Worm (Caenorhabditis elegans): ENCODE results near the gene ZK1073.2.

The ZK1073.2 gene

ce11 chrX:16150153-16150552, 46.7 kb downstream of the ZK1073.2 start:
- TF ChIP-seq unc-62 (GFP tag; optimal IDR thresholded peaks at IDR 0.05), result no peak

- TF ChIP-seq unc-62 (GFP tag; optimal IDR thresholded peaks at IDR 0.05), result no peak
Measured at ce11 chrX:16151302-16151701, 47.8 kb downstream of the ZK1073.2 start.

DNA sequence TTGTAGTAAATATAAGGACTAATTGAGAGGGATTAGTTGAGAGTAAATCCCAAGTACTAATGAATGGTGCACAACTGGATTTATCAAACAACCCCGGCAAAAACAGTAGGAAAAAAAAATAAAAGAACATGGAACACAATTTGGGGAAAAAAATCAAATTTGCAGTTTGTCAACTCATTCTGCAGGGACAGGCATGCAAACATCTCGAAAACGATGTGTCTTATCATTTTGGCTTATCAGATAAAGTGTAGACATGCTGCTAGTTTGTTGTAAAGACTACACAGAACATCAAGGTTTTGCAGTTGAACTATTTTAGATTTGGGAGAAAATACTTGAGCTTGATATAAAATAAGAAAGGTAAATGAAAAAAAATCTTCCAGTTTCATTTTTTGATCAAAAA, 50.2 kb downstream of the ZK1073.2 start:
- no peak for TF ChIP-seq unc-62 (GFP tag; optimal IDR thresholded peaks at IDR 0.05)

- TF ChIP-seq unc-62 (GFP tag; optimal IDR thresholded peaks at IDR 0.05), result no peak
Measured at ce11 chrX:16155216-16155991, 51.9 kb downstream of the ZK1073.2 start.

- TF ChIP-seq unc-62 (GFP tag; optimal IDR thresholded peaks at IDR 0.05), result no peak
Measured at ce11 chrX:16156891-16157290, 53.4 kb downstream of the ZK1073.2 start.

ce11 chrX:16157499-16157898, 54.0 kb downstream of the ZK1073.2 start:
- no peak for TF ChIP-seq unc-62 (GFP tag; optimal IDR thresholded peaks at IDR 0.05)

- no peak for TF ChIP-seq unc-62 (GFP tag; optimal IDR thresholded peaks at IDR 0.05)
Measured at ce11 chrX:16159359-16159758, 55.9 kb downstream of the ZK1073.2 start.

ce11 chrX:16160924-16161323, 57.4 kb downstream of the ZK1073.2 start:
- no peak for TF ChIP-seq unc-62 (GFP tag; optimal IDR thresholded peaks at IDR 0.05)

DNA sequence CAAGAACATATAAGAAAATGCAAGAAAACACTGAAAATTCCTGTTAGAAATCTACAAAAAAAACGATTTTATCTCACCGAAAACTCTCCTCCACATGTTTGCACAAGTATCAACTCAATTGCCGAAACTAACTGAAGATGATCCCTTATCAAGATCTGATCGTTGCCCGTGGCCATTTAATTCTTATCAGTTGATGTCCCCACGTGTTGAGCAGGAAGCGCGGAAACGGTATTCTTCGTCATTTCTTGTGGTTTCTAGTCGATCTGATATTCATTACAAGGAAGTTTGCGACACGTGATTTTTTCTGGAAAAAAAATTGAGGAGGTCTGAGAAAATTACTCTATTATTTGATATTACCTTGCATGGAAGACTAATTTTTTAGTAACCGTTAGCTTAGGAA, 59.9 kb downstream of the ZK1073.2 start, which contains the start of gene F09C8.1:
Gene F09C8.1, minus strand, starts transcription at position 123 of the 400 bp plus-strand sequence.
- TF ChIP-seq unc-62 (GFP tag; optimal IDR thresholded peaks at IDR 0.05), result no peak

DNA sequence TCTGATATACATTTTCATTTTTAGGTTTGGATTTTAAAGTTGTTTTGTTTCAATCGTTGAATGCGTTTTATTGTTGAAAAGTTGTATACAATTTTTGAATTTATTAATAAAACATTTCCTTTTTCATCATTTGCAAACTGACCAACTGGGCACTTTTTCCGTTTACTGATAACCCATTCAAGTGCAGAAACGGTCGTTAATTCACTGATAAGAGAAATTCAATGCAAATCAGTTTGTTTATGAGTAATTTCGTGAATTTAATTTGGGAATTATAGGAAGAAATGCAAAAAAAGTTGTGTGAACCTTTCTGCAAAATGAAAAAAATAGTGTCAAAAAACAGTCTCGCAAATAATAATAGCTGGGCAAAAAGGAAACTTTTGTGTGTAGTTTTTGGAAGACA, 63.0 kb downstream of the ZK1073.2 start:
- TF ChIP-seq unc-62 (GFP tag; optimal IDR thresholded peaks at IDR 0.05), result no peak

DNA sequence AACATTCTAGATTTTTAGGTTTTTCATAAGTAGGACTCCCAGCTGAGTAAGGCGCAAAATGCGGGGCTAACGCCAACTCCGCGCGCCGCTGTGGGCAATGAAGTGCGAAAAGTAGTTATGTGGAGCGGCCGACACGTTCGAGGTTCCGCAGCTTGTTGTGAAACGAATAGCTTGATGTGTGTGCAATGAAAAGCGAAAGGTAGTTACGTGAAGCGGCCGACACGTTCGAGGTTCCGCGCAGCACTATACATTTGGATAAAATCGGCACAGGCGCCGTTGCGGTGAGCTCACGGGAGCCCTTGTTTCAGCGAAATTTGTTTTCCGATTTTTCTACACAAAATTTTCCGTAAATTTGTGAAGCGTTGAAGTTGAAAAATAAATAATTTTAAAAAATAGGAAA, 63.5 kb downstream of the ZK1073.2 start:
- no peak for TF ChIP-seq unc-62 (GFP tag; optimal IDR thresholded peaks at IDR 0.05)

DNA sequence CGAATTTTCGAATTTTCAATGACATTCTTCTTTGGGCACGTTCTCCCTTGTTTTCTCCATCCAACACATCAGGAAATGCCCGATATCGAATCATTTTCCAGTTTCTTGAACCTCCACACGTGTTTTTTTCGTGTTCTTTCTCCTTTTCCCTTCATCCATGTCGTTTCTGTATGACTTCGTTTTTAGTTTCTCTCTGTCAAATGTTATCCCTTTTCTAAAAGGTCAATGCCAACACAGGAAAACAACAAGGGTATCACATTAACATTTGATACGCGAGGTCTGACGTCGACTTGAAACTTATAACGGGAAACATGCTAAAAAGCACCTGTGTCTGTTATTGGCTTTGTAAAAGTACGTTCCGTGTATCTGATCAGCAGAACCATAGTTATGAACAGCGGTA, 69.4 kb downstream of the ZK1073.2 start:
- no peak for TF ChIP-seq unc-62 (GFP tag; optimal IDR thresholded peaks at IDR 0.05)

Measured in whole organism, dauer.